Worm (Caenorhabditis elegans) whole organism, L1 larva: ENCODE measurements around the gene W04E12.3.

Source experiments
- elt-2 ChIP-seq: sonication (generic microtip); optimal IDR thresholded peaks from 2 replicates; lab custom pipeline; 2016; ENCODE audit warnings: missing genetic modification characterization, mild to moderate bottlenecking, inconsistent platforms, missing compliant biosample characterization, missing genetic modification reagents
- mdl-1 ChIP-seq, 2 experiments: fragments of 150-350 bp; optimal IDR thresholded peaks; 2 replicates each; lab custom pipeline; 2014 to 2017; ENCODE audit warnings: missing biosample characterization in 2 of 2, missing genetic modification characterization in 2 of 2, inconsistent platforms in 1 of 2
- nhr-11 ChIP-seq: fragments of 150-350 bp; optimal IDR thresholded peaks from 2 replicates; lab custom pipeline; 2014; ENCODE audit warnings: missing biosample characterization, missing genetic modification characterization
- nhr-19 ChIP-seq: fragments of 200-800 bp; sonication (Bioruptor generic); conservative IDR thresholded peaks from 2 replicates; pipeline ENCODE4 v1.3.6; 2022; ENCODE audit warnings: missing genetic modification characterization, missing compliant biosample characterization

- TF ChIP-seq nhr-11 (tag; lab: Kevin White, UChicago) (no peak), mdl-1 (tag; optimal IDR thresholded peaks at IDR 0.05; lab: Kevin White, UChicago) (no peak), elt-2 (no peak), nhr-19 (GFP tag; lab: Robert Waterston, UW) (no peak)
Observed at ce11 chrV:19715419-19715818, 26.3 kb upstream of the W04E12.3 start, which contains the start of gene Y43F8C.16.
